Fruit fly (Drosophila melanogaster) whole organism, embryonic: ENCODE data around the gene mthl12.
A peak's percentile ranks its signal among the peaks of the same experiment; 100 is the strongest.

Experiments
- Antp ChIP-seq: fragments of 200-800 bp; sonication (Bioruptor generic); optimal IDR thresholded peaks from 3 replicates; lab custom pipeline; 2016; ENCODE audit warnings: missing biosample characterization, missing genetic modification characterization
- B-H1 ChIP-seq: fragments of 200-800 bp; sonication (Bioruptor generic); IDR thresholded peaks from 3 replicates; pipeline ENCODE4 v1.3.6; 2022; ENCODE audit warnings: missing biosample characterization, missing genetic modification characterization
- Bdp1 ChIP-seq: fragments of 200-800 bp; sonication (Bioruptor generic); optimal IDR thresholded peaks from 3 replicates; lab custom pipeline; 2016; ENCODE audit warnings: missing biosample characterization, missing genetic modification characterization
- Blimp-1 ChIP-seq: fragments of 200-800 bp; sonication (Bioruptor generic); optimal IDR thresholded peaks from 3 replicates; lab custom pipeline; 2018; ENCODE audit warnings: missing biosample characterization, missing genetic modification characterization, mild to moderate bottlenecking, moderate library complexity, missing genetic modification reagents
- BtbVII ChIP-seq: fragments of 200-800 bp; sonication (Bioruptor generic); optimal IDR thresholded peaks from 3 replicates; lab custom pipeline; 2017; ENCODE audit warnings: missing biosample characterization, mild to moderate bottlenecking, missing genetic modification characterization
- CG1024 ChIP-seq: fragments of 200-800 bp; sonication (Bioruptor generic); IDR thresholded peaks from 2 replicates; pipeline ENCODE4 v1.3.6; 2022; ENCODE audit warnings: missing biosample characterization, missing genetic modification characterization
- CG11398 ChIP-seq: fragments of 200-800 bp; sonication (Bioruptor generic); optimal IDR thresholded peaks from 2 replicates; lab custom pipeline; 2016; ENCODE audit warnings: missing biosample characterization, missing genetic modification characterization
- CG11504 ChIP-seq: fragments of 200-800 bp; sonication (Bioruptor generic); optimal IDR thresholded peaks from 3 replicates; lab custom pipeline; 2019; ENCODE audit warnings: missing biosample characterization, mild to moderate bottlenecking, missing genetic modification characterization, moderate library complexity
- CG11560 ChIP-seq: fragments of 200-800 bp; sonication (Bioruptor generic); IDR thresholded peaks from 3 replicates; pipeline ENCODE4 v1.3.6; 2022; ENCODE audit warnings: missing biosample characterization, missing genetic modification characterization
- CG1233 ChIP-seq: fragments of 200-800 bp; sonication (Bioruptor generic); optimal IDR thresholded peaks from 4 replicates; lab custom pipeline; 2018; ENCODE audit warnings: missing biosample characterization, mild to moderate bottlenecking, missing genetic modification characterization
- CG12769 ChIP-seq: fragments of 200-800 bp; sonication (Bioruptor generic); optimal IDR thresholded peaks from 2 replicates; lab custom pipeline; 2019; ENCODE audit warnings: missing biosample characterization, mild to moderate bottlenecking, missing genetic modification characterization, moderate library complexity
- CG12942 ChIP-seq: fragments of 200-800 bp; sonication (Bioruptor generic); optimal IDR thresholded peaks from 3 replicates; lab custom pipeline; 2016; ENCODE audit warnings: missing biosample characterization, missing genetic modification characterization
- CG13894 ChIP-seq: fragments of 200-800 bp; sonication (Bioruptor generic); optimal IDR thresholded peaks from 3 replicates; lab custom pipeline; 2018; ENCODE audit warnings: missing biosample characterization, mild to moderate bottlenecking, missing genetic modification characterization, moderate library complexity
- CG14050 ChIP-seq: fragments of 200-800 bp; sonication (Bioruptor generic); IDR thresholded peaks from 3 replicates; pipeline ENCODE4 v1.3.6; 2022; ENCODE audit warnings: missing biosample characterization, missing genetic modification characterization
- CG14441 ChIP-seq: fragments of 200-800 bp; sonication (Bioruptor generic); IDR thresholded peaks from 2 replicates; pipeline ENCODE4 v1.3.6; 2022; ENCODE audit warnings: missing biosample characterization, missing genetic modification characterization
- CG15269 ChIP-seq: fragments of 200-800 bp; sonication (Bioruptor generic); optimal IDR thresholded peaks from 2 replicates; lab custom pipeline; 2018; ENCODE audit warnings: missing biosample characterization, mild to moderate bottlenecking, missing genetic modification characterization, moderate library complexity
- CG17328 ChIP-seq: fragments of 200-800 bp; sonication (Bioruptor generic); IDR thresholded peaks from 2 replicates; pipeline ENCODE4 v1.3.6; 2022; ENCODE audit warnings: missing biosample characterization, missing genetic modification characterization
- CG17612 ChIP-seq: fragments of 200-800 bp; sonication (Bioruptor generic); IDR thresholded peaks from 2 replicates; pipeline ENCODE4 v1.3.6; 2022; ENCODE audit warnings: missing biosample characterization, missing genetic modification characterization
- CG2120 ChIP-seq: fragments of 200-800 bp; sonication (Bioruptor generic); optimal IDR thresholded peaks from 3 replicates; lab custom pipeline; 2016; ENCODE audit warnings: missing biosample characterization, missing genetic modification characterization
- CG2202 ChIP-seq: fragments of 200-800 bp; sonication (Bioruptor generic); optimal IDR thresholded peaks from 2 replicates; lab custom pipeline; 2018; ENCODE audit warnings: missing biosample characterization, mild to moderate bottlenecking, missing genetic modification characterization
- CG30020 ChIP-seq: fragments of 200-800 bp; optimal IDR thresholded peaks from 2 replicates; lab custom pipeline; 2019; ENCODE audit warnings: missing biosample characterization, mild to moderate bottlenecking, missing genetic modification characterization, moderate library complexity
- CG30431 ChIP-seq: fragments of 200-800 bp; sonication (Bioruptor generic); optimal IDR thresholded peaks from 2 replicates; lab custom pipeline; 2017; ENCODE audit warnings: missing biosample characterization, missing genetic modification characterization
- CG3065 ChIP-seq: fragments of 200-800 bp; sonication (Bioruptor generic); optimal IDR thresholded peaks from 2 replicates; lab custom pipeline; 2016; ENCODE audit warnings: missing biosample characterization, missing genetic modification characterization
- CG33557 ChIP-seq: fragments of 200-800 bp; sonication (Bioruptor generic); optimal IDR thresholded peaks from 2 replicates; lab custom pipeline; 2019; ENCODE audit warnings: missing biosample characterization, mild to moderate bottlenecking, missing genetic modification characterization, moderate library complexity
- CG3838 ChIP-seq: fragments of 200-800 bp; sonication (Bioruptor generic); optimal IDR thresholded peaks from 3 replicates; lab custom pipeline; 2016; ENCODE audit warnings: missing biosample characterization, missing genetic modification characterization
- CG5245 ChIP-seq: fragments of 200-800 bp; sonication (Bioruptor generic); optimal IDR thresholded peaks from 3 replicates; lab custom pipeline; 2016; ENCODE audit warnings: missing biosample characterization, missing genetic modification characterization
- CG5953 ChIP-seq: fragments of 200-800 bp; sonication (Bioruptor generic); IDR thresholded peaks from 2 replicates; pipeline ENCODE4 v1.3.6; 2022; ENCODE audit warnings: missing biosample characterization, missing genetic modification characterization
- CG6854 ChIP-seq: fragments of 200-800 bp; sonication (Bioruptor generic); optimal IDR thresholded peaks from 3 replicates; lab custom pipeline; 2017; ENCODE audit warnings: missing biosample characterization, mild to moderate bottlenecking, missing genetic modification characterization
- CG9215 ChIP-seq: fragments of 200-800 bp; sonication (Bioruptor generic); IDR thresholded peaks from 2 replicates; pipeline ENCODE4 v1.3.6; 2022; ENCODE audit warnings: missing biosample characterization, missing genetic modification characterization
- CG9876 ChIP-seq: fragments of 200-800 bp; sonication (Bioruptor generic); optimal IDR thresholded peaks from 2 replicates; lab custom pipeline; 2016; ENCODE audit warnings: missing biosample characterization, missing genetic modification characterization
- Dek ChIP-seq: fragments of 200-800 bp; sonication (Bioruptor generic); optimal IDR thresholded peaks from 3 replicates; lab custom pipeline; 2019; ENCODE audit warnings: missing biosample characterization, mild to moderate bottlenecking, missing genetic modification characterization, moderate library complexity
- Hmr ChIP-seq: fragments of 200-800 bp; sonication (Bioruptor generic); optimal IDR thresholded peaks from 3 replicates; lab custom pipeline; 2017; ENCODE audit warnings: mild to moderate bottlenecking, missing biosample characterization, missing genetic modification reagents, missing genetic modification characterization
- Meics ChIP-seq: fragments of 200-800 bp; sonication (Bioruptor generic); optimal IDR thresholded peaks from 2 replicates; lab custom pipeline; 2017; ENCODE audit warnings: missing biosample characterization, mild to moderate bottlenecking, missing genetic modification characterization
- NK7.1 ChIP-seq: fragments of 200-800 bp; sonication (Bioruptor generic); optimal IDR thresholded peaks from 3 replicates; lab custom pipeline; 2016; ENCODE audit warnings: missing biosample characterization, missing genetic modification characterization
- Ptx1 ChIP-seq: fragments of 200-800 bp; sonication (Bioruptor generic); IDR thresholded peaks from 2 replicates; pipeline ENCODE4 v1.3.6; 2022; ENCODE audit warnings: missing biosample characterization, missing genetic modification characterization
- cato ChIP-seq: fragments of 200-800 bp; sonication (Bioruptor generic); optimal IDR thresholded peaks from 2 replicates; lab custom pipeline; 2016; ENCODE audit warnings: missing biosample characterization, missing genetic modification characterization, borderline replicate concordance
- crp ChIP-seq, 2 experiments: fragments of 200-800 bp; sonication (Bioruptor generic); optimal IDR thresholded peaks; 2 replicates in 1 of 2; 3 replicates in 1 of 2; lab custom pipeline; 2017; ENCODE audit warnings: missing biosample characterization in 2 of 2, missing genetic modification characterization in 2 of 2, mild to moderate bottlenecking in 1 of 2, moderate library complexity in 1 of 2
- ken ChIP-seq: fragments of 200-800 bp; sonication (Bioruptor generic); IDR thresholded peaks from 3 replicates; pipeline ENCODE4 v1.3.6; 2022; ENCODE audit warnings: missing biosample characterization, missing genetic modification characterization
- lmd ChIP-seq: fragments of 200-800 bp; sonication (Bioruptor generic); IDR thresholded peaks from 2 replicates; pipeline ENCODE4 v1.3.6; 2022; ENCODE audit warnings: missing biosample characterization, missing genetic modification characterization
- maf-S ChIP-seq: fragments of 200-800 bp; sonication (Bioruptor generic); optimal IDR thresholded peaks from 2 replicates; lab custom pipeline; 2016; ENCODE audit warnings: missing biosample characterization, missing genetic modification characterization
- mirr ChIP-seq: fragments of 200-800 bp; sonication (Bioruptor generic); optimal IDR thresholded peaks from 3 replicates; lab custom pipeline; 2018; ENCODE audit warnings: missing biosample characterization, mild to moderate bottlenecking, missing genetic modification characterization
- nerfin-2 ChIP-seq: fragments of 200-800 bp; sonication (Bioruptor generic); IDR thresholded peaks from 2 replicates; pipeline ENCODE4 v1.3.6; 2022; ENCODE audit warnings: missing biosample characterization, missing genetic modification characterization; ENCODE audit not compliant: partially characterized antibody
- sens ChIP-seq: fragments of 200-800 bp; sonication (Bioruptor generic); peaks from one replicate; lab custom pipeline; 2016; ENCODE audit warnings: missing biosample characterization, missing genetic modification characterization
- so ChIP-seq: fragments of 200-800 bp; sonication (Bioruptor generic); IDR thresholded peaks from 3 replicates; pipeline ENCODE4 v1.3.6; 2022; ENCODE audit warnings: missing biosample characterization, missing genetic modification characterization
- tll ChIP-seq, 2 experiments: fragments of 200-800 bp in 1 of 2; fragments of >200 bp in 1 of 2; sonication (Bioruptor generic) in 1 of 2; optimal IDR thresholded peaks; 2 replicates each; lab custom pipeline; 2017 to 2019; ENCODE audit warnings: missing biosample characterization in 2 of 2, missing genetic modification characterization in 2 of 2, mild to moderate bottlenecking in 1 of 2, moderate library complexity in 1 of 2
- tna ChIP-seq: fragments of 200-800 bp; sonication (Bioruptor generic); IDR thresholded peaks from 2 replicates; pipeline ENCODE4 v1.3.6; 2022; ENCODE audit warnings: missing biosample characterization, missing genetic modification characterization; ENCODE audit not compliant: partially characterized antibody
- trh ChIP-seq: fragments of 200-800 bp; sonication (Bioruptor generic); optimal IDR thresholded peaks from 2 replicates; lab custom pipeline; 2016; ENCODE audit warnings: missing biosample characterization, missing genetic modification characterization
- unpg ChIP-seq: fragments of 200-800 bp; sonication (Bioruptor generic); optimal IDR thresholded peaks from 3 replicates; lab custom pipeline; 2018; ENCODE audit warnings: missing biosample characterization, mild to moderate bottlenecking, missing genetic modification characterization, moderate library complexity

The mthl12 gene

dm6 chr3R:13366561-13367518 is 13.4 kb downstream of the mthl12 start, which contains the start of gene Elp6 (continued):
- peak; percentile 55 for TF ChIP-seq cato
- peak; percentile 77 for TF ChIP-seq Hmr (GFP tag; lab: Kevin White, UChicago)
- no peak for TF ChIP-seq CG33557 (GFP tag; lab: Kevin White, UChicago)
- peak; percentile 34 for TF ChIP-seq CG12769 (tag; lab: Kevin White, UChicago)
- peak; percentile 69 for TF ChIP-seq Ptx1 (GFP tag; lab: Robert Waterston, UW)
- no peak for TF ChIP-seq CG2202 (tag; lab: Kevin White, UChicago)
- peak; percentile 4 for TF ChIP-seq CG30431 (GFP tag; lab: Kevin White, UChicago)
- peak; percentile 70 for TF ChIP-seq CG1233 (GFP tag; lab: Kevin White, UChicago)
- TF ChIP-seq CG11560 = peak; percentile 32; the same call in 1 of the 3 replicates
- peak; percentile 62; the same call in 1 of the 2 replicates for TF ChIP-seq CG14441 (GFP tag; lab: Robert Waterston, UW)
- no peak for TF ChIP-seq nerfin-2 (GFP tag; lab: Robert Waterston, UW)
- no peak for TF ChIP-seq Bdp1 (GFP tag; lab: Kevin White, UChicago)
- TF ChIP-seq B-H1 (GFP tag; lab: Robert Waterston, UW) = peak; percentile 46; the same call in 2 of the 3 replicates
- peak; percentile 60 for TF ChIP-seq CG17328 (GFP tag; lab: Robert Waterston, UW)
- peak; percentile 4 for TF ChIP-seq NK7.1 (GFP tag; lab: Kevin White, UChicago)
- TF ChIP-seq CG3838 (GFP tag; lab: Kevin White, UChicago) = no peak
- peak; percentile 33 for TF ChIP-seq trh (GFP tag; lab: Kevin White, UChicago)
- TF ChIP-seq CG11504 (tag; lab: Kevin White, UChicago) = peak; percentile 82
- peak; percentile 32 for TF ChIP-seq CG13894
- TF ChIP-seq unpg (GFP tag; lab: Kevin White, UChicago) = peak; percentile 38
- TF ChIP-seq CG14050 (GFP tag; lab: Robert Waterston, UW) = peak; percentile 18; the same call in 1 of the 3 replicates
- peak; percentile 60 for TF ChIP-seq Dek (tag; lab: Kevin White, UChicago)
- TF ChIP-seq Meics = peak; percentile 87
- TF ChIP-seq sens (GFP tag; lab: Kevin White, UChicago) = peak; percentile 93
- TF ChIP-seq CG6854 (GFP tag; lab: Kevin White, UChicago) = peak; percentile 53
- peak; percentile 61 for TF ChIP-seq Antp (GFP tag; lab: Kevin White, UChicago)
- no peak for TF ChIP-seq CG3065
- TF ChIP-seq CG2120 = peak; percentile 86
- TF ChIP-seq CG1024 = peak; percentile 52; the same call in 1 of the 2 replicates
- no peak for TF ChIP-seq tna
- peak; percentile 48 for TF ChIP-seq Blimp-1 (GFP tag; lab: Kevin White, UChicago)
- TF ChIP-seq CG5245 (GFP tag; lab: Kevin White, UChicago) = peak; percentile 27
- TF ChIP-seq CG9215 = peak; percentile 41
- peak; percentile 45 for TF ChIP-seq CG11398 (GFP tag; lab: Kevin White, UChicago)
- TF ChIP-seq so (GFP tag; lab: Robert Waterston, UW) = peak; percentile 36; the same call in 1 of the 3 replicates
- peak; percentile 32 for TF ChIP-seq CG12942 (GFP tag; lab: Kevin White, UChicago)
- 0 out of 3 replicates have a peak, but pooled peaks have one; percentile 20 for TF ChIP-seq ken (GFP tag; lab: Robert Waterston, UW)
- no peak for TF ChIP-seq CG9876 (GFP tag; lab: Kevin White, UChicago)
- no peak for TF ChIP-seq tll (GFP tag; optimal IDR thresholded peaks at IDR 0.05; lab: Kevin White, UChicago)
- TF ChIP-seq crp (GFP tag; optimal IDR thresholded peaks at IDR 0.05; lab: Kevin White, UChicago) = peak; percentile 50 to 89
- TF ChIP-seq mirr (GFP tag; lab: Kevin White, UChicago) = no peak
- peak; percentile 62 for TF ChIP-seq lmd
- TF ChIP-seq CG17612 = 0 out of 2 replicates have a peak, but pooled peaks have one; percentile 10
- no peak for TF ChIP-seq CG30020 (tag; lab: Kevin White, UChicago)
- TF ChIP-seq CG5953 (GFP tag; lab: Robert Waterston, UW) = no peak
- TF ChIP-seq CG15269 (tag; lab: Kevin White, UChicago) = peak; percentile 74
- TF ChIP-seq maf-S = peak; percentile 31
- peak; percentile 41 for TF ChIP-seq BtbVII
